Fruit fly (Drosophila melanogaster) S2 (cell line): ENCODE data around the gene r2d2.
A peak's percentile ranks its signal among the peaks of the same experiment; 100 is the strongest.

Source experiments
- CG8478 ChIP-seq: fragments of >200 bp; optimal IDR thresholded peaks from 2 replicates; lab custom pipeline; 2018
- CTCF ChIP-seq, 2 experiments: fragments of >200 bp; optimal IDR thresholded peaks; 2 replicates each; lab custom pipeline; 2018

dm6 chr2L:7827045-7828004 lies 27.4 kb downstream of the r2d2 start, which contains the start of the genes Rack1 and mts:
- TF ChIP-seq CG8478 (lab: Kevin White, UChicago): no peak
- peak in 1 of 2 experiments; percentile 22 for TF ChIP-seq CTCF (optimal IDR thresholded peaks at IDR 0.05; lab: Kevin White, UChicago)
